Fruit fly (Drosophila melanogaster): ENCODE data around the gene CG4438.

CG4438 gene

DNA sequence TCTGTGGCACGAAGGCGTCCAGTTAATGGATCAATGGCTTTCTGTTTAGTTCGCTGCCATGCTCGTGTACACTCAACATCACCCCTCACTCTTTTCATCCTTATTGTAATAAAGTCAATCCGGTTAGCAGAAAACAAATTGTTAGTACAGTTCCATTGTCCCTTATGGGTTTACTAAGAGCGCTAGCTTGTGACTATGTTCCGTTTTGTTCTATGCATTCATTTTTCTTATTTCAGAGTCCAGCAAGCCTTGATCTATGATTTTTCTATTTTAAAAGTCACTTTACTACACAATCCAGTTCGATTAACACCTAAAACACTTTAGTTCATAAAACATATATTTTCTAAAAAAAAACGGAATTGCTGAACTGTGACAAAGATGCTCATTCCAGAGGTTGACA lies 47.6 kb downstream of the CG4438 start, which contains the start of gene CG13110:
Gene CG13110, plus strand, starts transcription at position 301 of the 400 bp plus-strand sequence.
- peak; percentile 20 for TF ChIP-seq svp (GFP tag)
- no peak for TF ChIP-seq cyc (GFP tag; optimal IDR thresholded peaks at IDR 0.05)

DNA sequence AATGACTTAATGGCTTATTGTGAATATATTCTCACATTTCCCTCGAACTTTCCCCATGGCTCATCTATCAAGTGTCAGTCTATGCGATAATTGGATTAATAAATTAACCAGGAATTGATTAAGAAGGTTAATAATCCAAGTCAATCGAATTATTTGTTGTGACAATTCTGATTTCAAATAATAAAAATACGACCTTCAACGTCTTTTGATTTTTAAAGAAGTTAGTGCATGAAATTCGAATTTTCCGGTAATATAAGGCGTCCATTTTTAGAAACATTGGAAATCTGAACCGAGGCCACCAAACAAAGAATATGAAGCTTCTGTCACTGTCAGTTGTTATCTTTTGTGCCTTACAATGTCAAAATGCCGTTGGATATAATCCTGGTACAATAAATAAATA lies 48.5 kb downstream of the CG4438 start, which contains the start of gene CG43350:
Gene CG43350, plus strand, starts transcription at position 301 of the 400 bp plus-strand sequence.
- no peak for TF ChIP-seq CG15336 (GFP tag; IDR thresholded peaks at IDR 0.05)
- TF ChIP-seq topi (GFP tag; optimal IDR thresholded peaks at IDR 0.05) = no peak
- TF ChIP-seq dsx (GFP tag; optimal IDR thresholded peaks at IDR 0.05; ENCODE audit: poor library complexity, severe bottlenecking) = no peak
- no peak for TF ChIP-seq fd59A (GFP tag; optimal IDR thresholded peaks at IDR 0.05)
- no peak for TF ChIP-seq CG1621 (tag; optimal IDR thresholded peaks at IDR 0.05)
- no peak for TF ChIP-seq fd85E (GFP tag; optimal IDR thresholded peaks at IDR 0.05)
- TF ChIP-seq Met (GFP tag; optimal IDR thresholded peaks at IDR 0.05) = no peak
- TF ChIP-seq Sox102F (GFP tag; optimal IDR thresholded peaks at IDR 0.05) = no peak
- no peak for TF ChIP-seq Blimp-1 (GFP tag; optimal IDR thresholded peaks at IDR 0.05)
- no peak for TF ChIP-seq CG9139 (GFP tag; optimal IDR thresholded peaks at IDR 0.05)
- no peak for TF ChIP-seq cyc (GFP tag; optimal IDR thresholded peaks at IDR 0.05)
- no peak for TF ChIP-seq esn (GFP tag; optimal IDR thresholded peaks at IDR 0.05)
- no peak for TF ChIP-seq CG6808 (GFP tag; optimal IDR thresholded peaks at IDR 0.05)
- TF ChIP-seq Lpt (GFP tag; optimal IDR thresholded peaks at IDR 0.05) = no peak
- no peak for TF ChIP-seq CG3919 (GFP tag; optimal IDR thresholded peaks at IDR 0.05)
- TF ChIP-seq Sox15 (GFP tag; optimal IDR thresholded peaks at IDR 0.05) = no peak
